Fruit fly (Drosophila melanogaster) whole organism, wandering third instar larva: ENCODE results near the gene Nepl4.

ENCODE experiments used
- CG9705 ChIP-seq: fragments of 200-800 bp; sonication (Bioruptor generic); optimal IDR thresholded peaks from 2 replicates; lab custom pipeline; 2018; ENCODE audit warnings: missing biosample characterization, mild to moderate bottlenecking, missing genetic modification characterization
- Dif ChIP-seq: fragments of 200-275, 200-300 bp; sonication (Bioruptor generic); optimal IDR thresholded peaks from 2 replicates; lab custom pipeline; 2018; ENCODE audit warnings: missing biosample characterization, missing genetic modification characterization; ENCODE audit not compliant: partially characterized antibody
- GATAd ChIP-seq: sonication (Bioruptor generic); optimal IDR thresholded peaks from 2 replicates; lab custom pipeline; 2016; ENCODE audit warnings: missing biosample characterization, missing genetic modification characterization
- Hr83 ChIP-seq: fragments of 200-300 bp; sonication (Bioruptor generic); optimal IDR thresholded peaks from 2 replicates; lab custom pipeline; 2016; ENCODE audit warnings: missing biosample characterization, mild to moderate bottlenecking, missing genetic modification characterization, moderate library complexity; ENCODE audit not compliant: poor library complexity, severe bottlenecking
- br ChIP-seq: fragments of 200-800 bp; sonication (Bioruptor generic); optimal IDR thresholded peaks from 2 replicates; lab custom pipeline; 2016; ENCODE audit warnings: missing biosample characterization, missing genetic modification characterization
- brk ChIP-seq: fragments of 200-800 bp; sonication (Bioruptor generic); optimal IDR thresholded peaks from 2 replicates; lab custom pipeline; 2016; ENCODE audit warnings: missing biosample characterization, mild to moderate bottlenecking, missing genetic modification characterization
- dmrt93B ChIP-seq: fragments of 200-800 bp; sonication (Bioruptor generic); optimal IDR thresholded peaks from 2 replicates; lab custom pipeline; 2018; ENCODE audit warnings: missing biosample characterization, mild to moderate bottlenecking, missing genetic modification characterization
- pan ChIP-seq: fragments of >200 bp; optimal IDR thresholded peaks from 2 replicates; lab custom pipeline; 2017
- rgr ChIP-seq: fragments of 200-800 bp; sonication (Bioruptor generic); optimal IDR thresholded peaks from 3 replicates; lab custom pipeline; 2016; ENCODE audit warnings: missing biosample characterization, mild to moderate bottlenecking, missing genetic modification characterization
- tai ChIP-seq: sonication (Bioruptor generic); optimal IDR thresholded peaks from 2 replicates; lab custom pipeline; 2016; ENCODE audit warnings: missing biosample characterization, missing genetic modification characterization

dm6 chr2L:6339010-6339897 lies 28.4 kb upstream of the Nepl4 start:
- TF ChIP-seq pan (lab: Kevin White, UChicago) (no peak), CG9705 (GFP tag; lab: Kevin White, UChicago) (no peak), Hr83 (GFP tag; lab: Kevin White, UChicago) (no peak), tai (no peak), rgr (GFP tag; lab: Kevin White, UChicago) (peak; percentile 38), dmrt93B (GFP tag; lab: Kevin White, UChicago) (peak; percentile 2), brk (GFP tag; lab: Kevin White, UChicago) (no peak), br (GFP tag; lab: Kevin White, UChicago) (peak; percentile 55), Dif (peak; percentile 35), GATAd (GFP tag; lab: Kevin White, UChicago) (no peak)
